Worm (Caenorhabditis elegans): ENCODE measurements around the gene F58F9.4.

F58F9.4 gene

ce11 chrIV:6220142-6220541 is 10.7 kb upstream of the F58F9.4 start:
- peak; percentile 79 for TF ChIP-seq dmd-6 (GFP tag; IDR thresholded peaks at IDR 0.05)
- TF ChIP-seq lin-1 (GFP tag; IDR thresholded peaks at IDR 0.05): peak; percentile 76

ce11 chrIV:6221878-6222277 is 8.9 kb upstream of the F58F9.4 start, which contains the start of gene C49A9.3:
Gene C49A9.3, plus strand, starts transcription at chrIV:6222089.
- TF ChIP-seq php-3 (GFP tag; IDR thresholded peaks at IDR 0.05) (0 out of 2 replicates have a peak, but pooled peaks have one; percentile 34), nhr-28 (tag; optimal IDR thresholded peaks at IDR 0.05) (peak; percentile 64), spr-3 (GFP tag; optimal IDR thresholded peaks at IDR 0.05) (no peak), madf-5 (GFP tag; IDR thresholded peaks at IDR 0.05) (no peak), dve-1 (tag; optimal IDR thresholded peaks at IDR 0.05; ENCODE audit: insufficient read depth) (no peak), pqm-1 (tag; optimal IDR thresholded peaks at IDR 0.05) (peak; percentile 55), dmd-6 (GFP tag; IDR thresholded peaks at IDR 0.05) (peak; percentile 35; the same call in 1 of the 2 replicates), daf-16 (GFP tag; optimal IDR thresholded peaks at IDR 0.05) (no peak), daf-16 (tag; optimal IDR thresholded peaks at IDR 0.05) (peak; percentile 73), nhr-77 (tag; optimal IDR thresholded peaks at IDR 0.05) (no peak), F10B5.3 (tag; optimal IDR thresholded peaks at IDR 0.05) (no peak)

ce11 chrIV:6225143-6225542 is 5.7 kb upstream of the F58F9.4 start, which contains the start of gene C49A9.2:
Gene C49A9.2, plus strand, starts transcription at chrIV:6225443.
- TF ChIP-seq nhr-28 (tag; optimal IDR thresholded peaks at IDR 0.05): peak; percentile 18
- peak; percentile 8 for TF ChIP-seq pqm-1 (tag; optimal IDR thresholded peaks at IDR 0.05)
- TF ChIP-seq daf-16 (GFP tag; optimal IDR thresholded peaks at IDR 0.05): no peak
- TF ChIP-seq daf-16 (tag; optimal IDR thresholded peaks at IDR 0.05): peak; percentile 36
- no peak for TF ChIP-seq nhr-77 (tag; optimal IDR thresholded peaks at IDR 0.05)

- TF ChIP-seq rbr-2 (tag; optimal IDR thresholded peaks at IDR 0.05) (no peak), mes-2 (tag; optimal IDR thresholded peaks at IDR 0.05; ENCODE audit: poor library complexity, severe bottlenecking) (no peak), daf-16 (GFP tag; optimal IDR thresholded peaks at IDR 0.05) (no peak), daf-16 (tag; optimal IDR thresholded peaks at IDR 0.05) (peak; percentile 46), vab-7 (GFP tag; IDR thresholded peaks at IDR 0.05) (no peak), ZK337.2 (GFP tag; IDR thresholded peaks at IDR 0.05) (no peak), hlh-11 (tag; optimal IDR thresholded peaks at IDR 0.05) (no peak), snpc-1.2 (GFP tag; IDR thresholded peaks at IDR 0.05) (no peak), gei-8 (GFP tag; optimal IDR thresholded peaks at IDR 0.05) (no peak), mxl-3 (GFP tag; optimal IDR thresholded peaks at IDR 0.05) (no peak), lin-13 (GFP tag; optimal IDR thresholded peaks at IDR 0.05) (no peak), ceh-62 (tag; optimal IDR thresholded peaks at IDR 0.05) (no peak), nhr-28 (tag; optimal IDR thresholded peaks at IDR 0.05) (peak; percentile 3), pqm-1 (tag; optimal IDR thresholded peaks at IDR 0.05) (peak; percentile 70), dve-1 (tag; optimal IDR thresholded peaks at IDR 0.05; ENCODE audit: insufficient read depth) (peak; percentile 15), nhr-42 (GFP tag; IDR thresholded peaks at IDR 0.05) (no peak), nhr-237 (tag; optimal IDR thresholded peaks at IDR 0.05) (no peak), egl-43 (GFP tag; IDR thresholded peaks at IDR 0.05) (no peak), ztf-7 (tag; optimal IDR thresholded peaks at IDR 0.05) (no peak), aha-1 (tag) (peak; percentile 32)
Measured at ce11 chrIV:6227974-6228373, 2.8 kb upstream of the F58F9.4 start, which contains the start of gene C49A9.1. Gene C49A9.1, plus strand, starts transcription at chrIV:6228190.

- TF ChIP-seq unc-62 (GFP tag; optimal IDR thresholded peaks at IDR 0.05 in 1 of 2): peak in 1 of 2 experiments; percentile 88
- TF ChIP-seq unc-62 (tag; optimal IDR thresholded peaks at IDR 0.05): no peak
- no peak for TF ChIP-seq nhr-111 (GFP tag; optimal IDR thresholded peaks at IDR 0.05)
- TF ChIP-seq nhr-237 (tag; optimal IDR thresholded peaks at IDR 0.05): no peak
- TF ChIP-seq dmd-9 (GFP tag; IDR thresholded peaks at IDR 0.05): no peak
- TF ChIP-seq tag-97 (GFP tag; IDR thresholded peaks at IDR 0.05): no peak
- TF ChIP-seq spr-3 (GFP tag; optimal IDR thresholded peaks at IDR 0.05): no peak
- no peak for TF ChIP-seq nhr-102 (tag; optimal IDR thresholded peaks at IDR 0.05)
- no peak for TF ChIP-seq F37D6.2 (tag; optimal IDR thresholded peaks at IDR 0.05)
- no peak for TF ChIP-seq zfp-2 (tag; optimal IDR thresholded peaks at IDR 0.05)
- no peak for TF ChIP-seq sdz-12 (GFP tag; optimal IDR thresholded peaks at IDR 0.05)
- TF ChIP-seq nhr-6 (tag; optimal IDR thresholded peaks at IDR 0.05): no peak
- TF ChIP-seq nhr-10 (tag; optimal IDR thresholded peaks at IDR 0.05): no peak
- peak; percentile 48 for TF ChIP-seq nhr-28 (tag; optimal IDR thresholded peaks at IDR 0.05)
- no peak for TF ChIP-seq lir-3 (tag; optimal IDR thresholded peaks at IDR 0.05)
- TF ChIP-seq ceh-62 (tag; optimal IDR thresholded peaks at IDR 0.05): no peak
- no peak for TF ChIP-seq egl-27 (tag; optimal IDR thresholded peaks at IDR 0.05)
- TF ChIP-seq nhr-76 (tag; optimal IDR thresholded peaks at IDR 0.05): no peak
- TF ChIP-seq dve-1 (tag; optimal IDR thresholded peaks at IDR 0.05; ENCODE audit: insufficient read depth): peak; percentile 30
- peak; percentile 73 for TF ChIP-seq aha-1 (tag)
- TF ChIP-seq mxl-3 (GFP tag; optimal IDR thresholded peaks at IDR 0.05): no peak
- no peak for TF ChIP-seq hlh-30 (tag; optimal IDR thresholded peaks at IDR 0.05; ENCODE audit: insufficient read depth)
- no peak for TF ChIP-seq fkh-10 (GFP tag; optimal IDR thresholded peaks at IDR 0.05)
Measured at ce11 chrIV:6232769-6233290, 2.0 kb downstream of the F58F9.4 start, which contains the start of gene F58F9.3. Gene F58F9.3, plus strand, starts transcription at chrIV:6233240.

All from whole organism, L4 larva.